Worm (Caenorhabditis elegans): ENCODE data around the gene pigc-1.

The pigc-1 gene

ce11 chrIV:9381136-9381535 is 38.2 kb upstream of the pigc-1 start, which contains the start of gene C10C5.5:
C10C5.5 (plus strand) TSS chrIV:9381436.
- no peak for TF ChIP-seq nhr-27 (tag; optimal IDR thresholded peaks at IDR 0.05)
- no peak for TF ChIP-seq snpc-4 (GFP tag; optimal IDR thresholded peaks at IDR 0.05)
- TF ChIP-seq snpc-4 (tag; optimal IDR thresholded peaks at IDR 0.05), result no peak
- no peak for TF ChIP-seq F22D6.2 (tag; optimal IDR thresholded peaks at IDR 0.05)
- TF ChIP-seq madf-6 (GFP tag; IDR thresholded peaks at IDR 0.05), result no peak
- TF ChIP-seq dpff-1 (tag; optimal IDR thresholded peaks at IDR 0.05), result no peak
- TF ChIP-seq nhr-90 (tag; optimal IDR thresholded peaks at IDR 0.05), result no peak
- no peak for TF ChIP-seq F49E8.2 (tag; optimal IDR thresholded peaks at IDR 0.05; ENCODE audit: insufficient read depth)
- no peak for TF ChIP-seq ceh-58 (GFP tag; IDR thresholded peaks at IDR 0.05)
- TF ChIP-seq F55B11.4 (tag; optimal IDR thresholded peaks at IDR 0.05; ENCODE audit: borderline replicate concordance, insufficient read depth), result no peak
- TF ChIP-seq mcd-1 (GFP tag; IDR thresholded peaks at IDR 0.05), result no peak
- no peak for TF ChIP-seq nfya-1 (tag; optimal IDR thresholded peaks at IDR 0.05; ENCODE audit: borderline replicate concordance, insufficient read depth)
- no peak for TF ChIP-seq hlh-12 (tag; optimal IDR thresholded peaks at IDR 0.05)
- TF ChIP-seq C06A6.2 (GFP tag; conservative IDR thresholded peaks at IDR 0.05), result no peak
- TF ChIP-seq K11D2.4 (GFP tag; IDR thresholded peaks at IDR 0.05), result no peak
- no peak for TF ChIP-seq rpc-1 (optimal IDR thresholded peaks at IDR 0.05)
- no peak for TF ChIP-seq rpc-1 (tag; optimal IDR thresholded peaks at IDR 0.05)
- no peak for TF ChIP-seq athp-1 (tag; optimal IDR thresholded peaks at IDR 0.05)
- TF ChIP-seq madf-8 (GFP tag; conservative IDR thresholded peaks at IDR 0.05), result no peak
- no peak for TF ChIP-seq F10E7.11 (tag; optimal IDR thresholded peaks at IDR 0.05)
- no peak for TF ChIP-seq lin-26 (GFP tag; IDR thresholded peaks at IDR 0.05)
- no peak for TF ChIP-seq efl-1 (GFP tag; optimal IDR thresholded peaks at IDR 0.05)

ce11 chrIV:9378272-9378671 is 35.3 kb upstream of the pigc-1 start, which contains the start of gene C10C5.4:
C10C5.4 (plus strand) TSS chrIV:9378552.
- TF ChIP-seq egl-18 (GFP tag; IDR thresholded peaks at IDR 0.05) (no peak), attf-6 (GFP tag; IDR thresholded peaks at IDR 0.05) (no peak), lsl-1 (GFP tag; optimal IDR thresholded peaks at IDR 0.05) (no peak), atf-7 (tag; optimal IDR thresholded peaks at IDR 0.05) (no peak), ztf-28 (GFP tag; IDR thresholded peaks at IDR 0.05) (no peak), let-607 (tag; optimal IDR thresholded peaks at IDR 0.05) (peak in 1 of 2 experiments; percentile 6), aptf-2 (GFP tag; conservative IDR thresholded peaks at IDR 0.05) (no peak), nhr-80 (tag; optimal IDR thresholded peaks at IDR 0.05) (peak; percentile 76), lin-26 (GFP tag; IDR thresholded peaks at IDR 0.05) (no peak)

ce11 chrIV:9376550-9376949 is 33.6 kb upstream of the pigc-1 start:
- TF ChIP-seq tbp1 (GFP tag; optimal IDR thresholded peaks at IDR 0.05) (no peak), lsy-27 (tag; optimal IDR thresholded peaks at IDR 0.05; ENCODE audit: borderline replicate concordance, insufficient read depth) (no peak), nhr-27 (tag; optimal IDR thresholded peaks at IDR 0.05) (no peak), sptf-2 (GFP tag; optimal IDR thresholded peaks at IDR 0.05) (no peak), K11D2.4 (GFP tag; IDR thresholded peaks at IDR 0.05) (peak; percentile 63; the same call in 1 of the 2 replicates), unc-130 (GFP tag; optimal IDR thresholded peaks at IDR 0.05) (no peak), F52B5.7 (tag; optimal IDR thresholded peaks at IDR 0.05) (no peak), ztf-26 (tag; optimal IDR thresholded peaks at IDR 0.05) (peak; percentile 56), snpc-4 (GFP tag; optimal IDR thresholded peaks at IDR 0.05) (no peak), snpc-4 (tag; optimal IDR thresholded peaks at IDR 0.05) (no peak), rec-8 (tag; optimal IDR thresholded peaks at IDR 0.05) (no peak), F57A8.1 (GFP tag; optimal IDR thresholded peaks at IDR 0.05) (no peak), D2030.7 (GFP tag; IDR thresholded peaks at IDR 0.05) (no peak), lin-40 (tag; optimal IDR thresholded peaks at IDR 0.05) (peak; percentile 30), ceh-27 (GFP tag; optimal IDR thresholded peaks at IDR 0.05) (no peak), aptf-3 (GFP tag; IDR thresholded peaks at IDR 0.05) (no peak), mes-4 (tag; optimal IDR thresholded peaks at IDR 0.05) (no peak), B0019.2 (GFP tag; conservative IDR thresholded peaks at IDR 0.05) (no peak), snpc-1.3 (tag; optimal IDR thresholded peaks at IDR 0.05; ENCODE audit: insufficient read depth) (no peak), athp-1 (tag; optimal IDR thresholded peaks at IDR 0.05) (no peak), lsl-1 (GFP tag; optimal IDR thresholded peaks at IDR 0.05) (no peak), ztf-22 (GFP tag; optimal IDR thresholded peaks at IDR 0.05) (no peak), let-607 (tag; optimal IDR thresholded peaks at IDR 0.05) (no peak)
